Fruit fly (Drosophila melanogaster) whole organism, wandering third instar larva: ENCODE measurements around the gene AP-1sigma.
A peak's percentile ranks its signal among the peaks of the same experiment; 100 is the strongest.

ENCODE experiments used
- Abd-B ChIP-seq: fragments of >200 bp; optimal IDR thresholded peaks from 2 replicates; lab custom pipeline; 2017; ENCODE audit warnings: missing biosample characterization, missing genetic modification characterization
- CG32264 ChIP-seq: fragments of 200-800 bp; sonication (Bioruptor generic); optimal IDR thresholded peaks from 2 replicates; lab custom pipeline; 2016; ENCODE audit warnings: missing biosample characterization, missing genetic modification characterization
- CG9705 ChIP-seq: fragments of 200-800 bp; sonication (Bioruptor generic); optimal IDR thresholded peaks from 2 replicates; lab custom pipeline; 2018; ENCODE audit warnings: missing biosample characterization, mild to moderate bottlenecking, missing genetic modification characterization
- CrebA ChIP-seq: fragments of 200-800 bp; sonication (Bioruptor generic); optimal IDR thresholded peaks from 2 replicates; lab custom pipeline; 2016; ENCODE audit warnings: missing biosample characterization, mild to moderate bottlenecking, missing genetic modification characterization, borderline replicate concordance
- Dfd ChIP-seq: fragments of >200 bp; optimal IDR thresholded peaks from 2 replicates; lab custom pipeline; 2017; ENCODE audit warnings: missing biosample characterization, missing genetic modification characterization
- Dif ChIP-seq: fragments of 200-275, 200-300 bp; sonication (Bioruptor generic); optimal IDR thresholded peaks from 2 replicates; lab custom pipeline; 2018; ENCODE audit warnings: missing biosample characterization, missing genetic modification characterization; ENCODE audit not compliant: partially characterized antibody
- GATAd ChIP-seq: sonication (Bioruptor generic); optimal IDR thresholded peaks from 2 replicates; lab custom pipeline; 2016; ENCODE audit warnings: missing biosample characterization, missing genetic modification characterization
- HLH106 ChIP-seq: fragments of 200-800 bp; optimal IDR thresholded peaks from 3 replicates; lab custom pipeline; 2019; ENCODE audit warnings: missing biosample characterization, mild to moderate bottlenecking, missing genetic modification characterization, moderate library complexity
- Hnf4 ChIP-seq: fragments of 200-800 bp; sonication (Bioruptor generic); optimal IDR thresholded peaks from 2 replicates; lab custom pipeline; 2016; ENCODE audit warnings: missing biosample characterization, mild to moderate bottlenecking, missing genetic modification characterization
- Hr78 ChIP-seq: fragments of >200 bp; optimal IDR thresholded peaks from 2 replicates; lab custom pipeline; 2017; ENCODE audit warnings: missing biosample characterization, missing genetic modification characterization
- Hr83 ChIP-seq: fragments of 200-300 bp; sonication (Bioruptor generic); optimal IDR thresholded peaks from 2 replicates; lab custom pipeline; 2016; ENCODE audit warnings: missing biosample characterization, mild to moderate bottlenecking, missing genetic modification characterization, moderate library complexity; ENCODE audit not compliant: poor library complexity, severe bottlenecking
- Jra ChIP-seq: sonication (Bioruptor generic); optimal IDR thresholded peaks from 2 replicates; lab custom pipeline; 2016; ENCODE audit warnings: missing biosample characterization, missing genetic modification characterization
- Mio ChIP-seq: sonication (Bioruptor generic); optimal IDR thresholded peaks from 2 replicates; lab custom pipeline; 2016; ENCODE audit warnings: missing biosample characterization, missing genetic modification characterization
- Myc ChIP-seq: fragments of >200 bp; optimal IDR thresholded peaks from 2 replicates; lab custom pipeline; 2017
- N ChIP-seq: fragments of >200 bp; optimal IDR thresholded peaks from 2 replicates; lab custom pipeline; 2018; ENCODE audit warnings: missing biosample characterization, missing external identifiers, missing genetic modification characterization
- OdsH ChIP-seq: fragments of 200-800 bp; sonication (Bioruptor generic); optimal IDR thresholded peaks from 2 replicates; lab custom pipeline; 2016; ENCODE audit warnings: missing biosample characterization, mild to moderate bottlenecking, missing genetic modification characterization
- Rel ChIP-seq, 2 experiments: fragments of 200-800 bp; sonication (Bioruptor generic) in 1 of 2; optimal IDR thresholded peaks; 2 replicates in 1 of 2; 3 replicates in 1 of 2; lab custom pipeline; 2016 to 2019; ENCODE audit warnings: mild to moderate bottlenecking in 2 of 2, missing biosample characterization in 2 of 2, missing genetic modification characterization in 2 of 2, moderate library complexity in 1 of 2
- Sp1 ChIP-seq: fragments of 200-800 bp; sonication (Bioruptor generic); optimal IDR thresholded peaks from 3 replicates; lab custom pipeline; 2019; ENCODE audit warnings: missing biosample characterization, mild to moderate bottlenecking, missing genetic modification characterization, moderate library complexity
- Vsx2 ChIP-seq: fragments of 200-300, 225-300 bp; sonication (Bioruptor generic); optimal IDR thresholded peaks from 2 replicates; lab custom pipeline; 2018; ENCODE audit warnings: missing biosample characterization, missing genetic modification characterization; ENCODE audit not compliant: partially characterized antibody
- br ChIP-seq: fragments of 200-800 bp; sonication (Bioruptor generic); optimal IDR thresholded peaks from 2 replicates; lab custom pipeline; 2016; ENCODE audit warnings: missing biosample characterization, missing genetic modification characterization
- brk ChIP-seq: fragments of 200-800 bp; sonication (Bioruptor generic); optimal IDR thresholded peaks from 2 replicates; lab custom pipeline; 2016; ENCODE audit warnings: missing biosample characterization, mild to moderate bottlenecking, missing genetic modification characterization
- dl ChIP-seq, 2 experiments: fragments of 175-275, 200-275 bp in 1 of 2; fragments of 200-275 bp in 1 of 2; sonication (Bioruptor generic); optimal IDR thresholded peaks; lab custom pipeline; 2018; ENCODE audit warnings: mild to moderate bottlenecking in 2 of 2, missing biosample characterization in 2 of 2, missing genetic modification characterization in 2 of 2, moderate library complexity in 2 of 2; ENCODE audit not compliant: partially characterized antibody in 2 of 2, insufficient read depth in 1 of 2
- dmrt93B ChIP-seq: fragments of 200-800 bp; sonication (Bioruptor generic); optimal IDR thresholded peaks from 2 replicates; lab custom pipeline; 2018; ENCODE audit warnings: missing biosample characterization, mild to moderate bottlenecking, missing genetic modification characterization
- dsf ChIP-seq: sonication (Bioruptor generic); optimal IDR thresholded peaks from 2 replicates; lab custom pipeline; 2016; ENCODE audit warnings: missing biosample characterization, missing genetic modification characterization, borderline replicate concordance
- ey ChIP-seq: fragments of 200-800 bp; sonication (Bioruptor generic); optimal IDR thresholded peaks from 2 replicates; lab custom pipeline; 2016; ENCODE audit warnings: missing biosample characterization, missing genetic modification characterization
- foxo ChIP-seq, 2 experiments: fragments of 200-800 bp; sonication (Bioruptor generic); optimal IDR thresholded peaks; 2 replicates in 1 of 2; 3 replicates in 1 of 2; lab custom pipeline; 2016 to 2017; ENCODE audit warnings: missing biosample characterization in 2 of 2, missing genetic modification characterization in 2 of 2
- fru ChIP-seq: fragments of 200-800 bp; sonication (Bioruptor generic); optimal IDR thresholded peaks from 3 replicates; lab custom pipeline; 2016; ENCODE audit warnings: missing biosample characterization, mild to moderate bottlenecking, missing genetic modification characterization
- h ChIP-seq: fragments of 200-800 bp; sonication (Bioruptor generic); optimal IDR thresholded peaks from 3 replicates; lab custom pipeline; 2016; ENCODE audit warnings: missing biosample characterization, mild to moderate bottlenecking, missing genetic modification characterization
- jim ChIP-seq: fragments of 175-275, 200-325 bp; sonication (Bioruptor generic); optimal IDR thresholded peaks from 2 replicates; lab custom pipeline; 2016; ENCODE audit warnings: missing biosample characterization, mild to moderate bottlenecking, missing genetic modification characterization
- lola ChIP-seq: fragments of >200 bp; optimal IDR thresholded peaks from 2 replicates; lab custom pipeline; 2017; ENCODE audit warnings: missing biosample characterization, missing genetic modification characterization
- pan ChIP-seq: fragments of >200 bp; optimal IDR thresholded peaks from 2 replicates; lab custom pipeline; 2017
- psq ChIP-seq: fragments of 200-800 bp; sonication (Bioruptor generic); optimal IDR thresholded peaks from 3 replicates; lab custom pipeline; 2017; ENCODE audit warnings: missing biosample characterization, mild to moderate bottlenecking, missing genetic modification characterization, moderate library complexity
- rgr ChIP-seq: fragments of 200-800 bp; sonication (Bioruptor generic); optimal IDR thresholded peaks from 3 replicates; lab custom pipeline; 2016; ENCODE audit warnings: missing biosample characterization, mild to moderate bottlenecking, missing genetic modification characterization
- sage ChIP-seq: fragments of 200-800 bp; sonication (Bioruptor generic); optimal IDR thresholded peaks from 2 replicates; lab custom pipeline; 2016; ENCODE audit warnings: missing biosample characterization, mild to moderate bottlenecking, missing genetic modification characterization
- sv ChIP-seq: fragments of 200-800 bp; sonication (Bioruptor generic); optimal IDR thresholded peaks from 3 replicates; lab custom pipeline; 2016; ENCODE audit warnings: missing biosample characterization, missing genetic modification characterization
- tai ChIP-seq: sonication (Bioruptor generic); optimal IDR thresholded peaks from 2 replicates; lab custom pipeline; 2016; ENCODE audit warnings: missing biosample characterization, missing genetic modification characterization
- usp ChIP-seq: fragments of >200 bp; optimal IDR thresholded peaks from 2 replicates; lab custom pipeline; 2017; ENCODE audit warnings: missing biosample characterization, missing genetic modification characterization
- woc ChIP-seq: sonication (Bioruptor generic); optimal IDR thresholded peaks from 2 replicates; lab custom pipeline; 2016; ENCODE audit warnings: missing biosample characterization, mild to moderate bottlenecking, missing genetic modification characterization

The AP-1sigma gene

DNA sequence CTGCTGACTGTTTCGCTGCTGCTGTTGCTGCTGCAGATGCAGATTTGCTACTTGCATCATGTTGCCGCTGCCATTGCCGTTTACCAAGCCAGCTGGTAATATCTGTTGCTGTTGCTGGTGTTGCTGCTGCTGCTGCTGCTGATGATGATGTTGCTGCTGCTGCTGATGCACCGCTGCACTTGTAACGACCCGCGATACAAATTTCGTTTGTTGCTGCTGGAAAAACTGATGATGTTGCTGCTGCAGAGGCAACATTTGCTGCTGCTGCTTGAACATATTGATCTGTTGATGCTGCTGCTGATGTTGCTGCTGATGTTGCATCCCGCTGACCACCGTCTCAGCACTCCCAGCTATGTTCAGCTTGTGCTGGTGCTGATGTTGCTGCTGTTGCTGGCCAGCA, 38.1 kb upstream of the AP-1sigma start:
- TF ChIP-seq Dfd (GFP tag; lab: Kevin White, UChicago), result peak; percentile 95
- TF ChIP-seq jim (GFP tag; lab: Kevin White, UChicago), result no peak

DNA sequence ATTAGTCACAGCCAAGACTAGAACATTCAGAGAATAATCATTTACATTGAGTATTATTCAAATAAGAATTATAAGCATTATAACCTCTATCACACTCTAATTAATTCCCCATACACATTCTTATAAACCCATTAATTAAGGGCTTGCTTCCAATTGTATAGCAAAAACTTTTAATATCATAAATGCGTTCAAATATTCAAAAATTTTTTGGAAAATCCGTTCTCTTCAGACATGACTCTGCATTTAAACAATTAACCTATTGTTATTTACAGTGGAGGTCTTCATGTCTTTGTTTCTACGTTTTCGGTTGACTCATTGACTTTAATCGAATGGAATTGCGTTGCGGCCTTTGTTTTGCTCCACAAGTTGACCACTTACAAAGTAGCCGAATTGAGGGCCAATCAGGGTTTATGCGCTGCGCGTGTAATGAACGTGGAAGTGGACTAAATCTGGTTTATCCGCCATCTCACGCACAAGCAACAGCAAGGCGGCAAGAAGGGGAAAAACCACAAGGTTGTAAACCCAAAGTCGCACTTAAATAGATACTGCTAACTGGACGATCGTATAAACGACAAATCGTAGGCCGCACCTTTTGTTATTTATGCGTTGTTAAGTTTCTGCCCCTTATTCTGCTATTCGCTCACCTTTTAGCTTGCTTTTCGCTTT, 37.4 kb upstream of the AP-1sigma start:
- TF ChIP-seq usp (GFP tag; lab: Kevin White, UChicago) (no peak), brk (GFP tag; lab: Kevin White, UChicago) (no peak), lola (GFP tag; lab: Kevin White, UChicago) (no peak), h (GFP tag; lab: Kevin White, UChicago) (peak; percentile 50), Hr83 (GFP tag; lab: Kevin White, UChicago) (no peak), sage (GFP tag; lab: Kevin White, UChicago) (no peak), Rel (GFP tag; optimal IDR thresholded peaks at IDR 0.05; lab: Kevin White, UChicago) (no peak), Rel (tag; optimal IDR thresholded peaks at IDR 0.05; lab: Kevin White, UChicago) (peak; percentile 42), fru (GFP tag; lab: Kevin White, UChicago) (peak; percentile 61), Mio (GFP tag; lab: Kevin White, UChicago) (no peak), Sp1 (GFP tag; lab: Kevin White, UChicago) (peak; percentile 44), tai (GFP tag; lab: Kevin White, UChicago) (no peak), jim (GFP tag; lab: Kevin White, UChicago) (no peak), Hnf4 (GFP tag; lab: Kevin White, UChicago) (peak; percentile 12), pan (lab: Kevin White, UChicago) (no peak), Hr78 (GFP tag; lab: Kevin White, UChicago) (no peak), Dfd (GFP tag; lab: Kevin White, UChicago) (no peak), sv (no peak), Jra (no peak), dl (GFP tag; optimal IDR thresholded peaks at IDR 0.05; lab: Kevin White, UChicago; ENCODE audit: insufficient read depth in 1 of 2, partially characterized antibody in 2 of 2) (no peak), Dif (GFP tag; lab: Kevin White, UChicago) (no peak), CrebA (GFP tag; lab: Kevin White, UChicago) (no peak), CG32264 (no peak), dsf (no peak), GATAd (GFP tag; lab: Kevin White, UChicago) (no peak), HLH106 (tag; lab: Kevin White, UChicago) (peak; percentile 55), CG9705 (GFP tag; lab: Kevin White, UChicago) (peak; percentile 14), foxo (GFP tag; optimal IDR thresholded peaks at IDR 0.05; lab: Kevin White, UChicago) (peak in 1 of 2 experiments; percentile 9), rgr (GFP tag; lab: Kevin White, UChicago) (peak; percentile 57), psq (peak; percentile 4), dmrt93B (peak; percentile 21), N (no peak), br (GFP tag; lab: Kevin White, UChicago) (peak; percentile 66), ey (peak; percentile 51), woc (GFP tag; lab: Kevin White, UChicago) (no peak), Abd-B (GFP tag; lab: Kevin White, UChicago) (no peak), Vsx2 (GFP tag; lab: Kevin White, UChicago) (no peak), OdsH (GFP tag; lab: Kevin White, UChicago) (peak; percentile 26), Myc (lab: Kevin White, UChicago) (no peak)
